Fruit fly (Drosophila melanogaster) Kc167 (cell line): ENCODE measurements around the gene CG11029.

Experiments used
- Myc ChIP-seq: fragments of >200 bp; optimal IDR thresholded peaks from 2 replicates; lab custom pipeline; 2017; ENCODE audit warnings: missing external identifiers
- h ChIP-seq: fragments of >200 bp; optimal IDR thresholded peaks from 3 replicates; lab custom pipeline; 2018; ENCODE audit warnings: missing external identifiers
- insv ChIP-seq: fragments of >200 bp; optimal IDR thresholded peaks from 3 replicates; lab custom pipeline; 2018; ENCODE audit warnings: missing external identifiers
- psq ChIP-seq: fragments of >200 bp; optimal IDR thresholded peaks from 2 replicates; lab custom pipeline; 2017; ENCODE audit warnings: missing external identifiers
- ttk ChIP-seq: sonication (Bioruptor generic); optimal IDR thresholded peaks from 2 replicates; lab custom pipeline; 2017; ENCODE audit warnings: missing external identifiers

DNA sequence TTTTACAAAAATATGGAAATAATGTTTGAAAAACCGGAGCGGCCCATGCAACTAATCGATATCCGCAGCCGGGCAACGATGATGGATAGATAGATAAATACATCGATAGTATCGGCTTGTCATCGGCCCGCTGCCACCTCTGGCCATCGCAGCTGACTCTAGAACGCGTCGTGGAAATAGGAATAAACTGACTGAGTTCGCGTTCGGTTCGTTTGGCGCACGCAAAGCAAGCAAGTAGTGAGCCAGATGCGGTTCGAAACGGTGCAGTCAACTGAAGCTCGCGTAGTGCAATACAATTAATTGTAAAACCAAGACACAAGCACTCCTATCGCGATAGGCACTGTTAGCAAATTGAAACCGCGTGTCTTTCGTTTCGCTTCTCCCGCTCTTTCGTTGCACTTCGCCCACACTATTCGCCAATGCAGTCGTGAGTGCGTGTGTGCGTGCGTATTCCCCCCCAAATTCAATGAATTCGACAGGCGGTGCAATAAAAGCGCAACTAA, 21.4 kb upstream of the CG11029 start, which contains the start of gene CG11030:
- TF ChIP-seq Myc (lab: Kevin White, UChicago) (no peak), h (lab: Kevin White, UChicago) (no peak), ttk (no peak), psq (lab: Kevin White, UChicago) (no peak), insv (lab: Kevin White, UChicago) (no peak)
